Worm (Caenorhabditis elegans) whole organism, L4/young adult: ENCODE measurements around the gene dph-3.

Experiments
- W03F9.2 ChIP-seq: fragments of 150-350 bp; optimal IDR thresholded peaks from 2 replicates; lab custom pipeline; 2014; ENCODE audit warnings: missing biosample characterization, missing genetic modification characterization
- dao-5 ChIP-seq: sonication (generic microtip); optimal IDR thresholded peaks from 2 replicates; lab custom pipeline; 2016; ENCODE audit warnings: missing genotype, missing genetic modification characterization, moderate library complexity, missing compliant biosample characterization
- him-1 ChIP-seq: sonication (generic microtip); optimal IDR thresholded peaks from 2 replicates; lab custom pipeline; 2016; ENCODE audit warnings: missing genotype, missing genetic modification reagents, missing genetic modification characterization, missing compliant biosample characterization

- TF ChIP-seq dao-5: no peak
- no peak for TF ChIP-seq W03F9.2 (tag; lab: Kevin White, UChicago)
- TF ChIP-seq him-1 (tag; lab: Kevin White, UChicago): no peak
These were observed 7.3 kb downstream of the dph-3 start for ce11 chrIV:9714264-9714663.
